Worm (Caenorhabditis elegans) whole organism, L2 larva: Measurements from ENCODE around the gene ula-1.

ENCODE experiments used
- ama-1 ChIP-seq: fragments of 150-350 bp; optimal IDR thresholded peaks from 2 replicates; lab custom pipeline; 2018; ENCODE audit warnings: inconsistent platforms
- egl-27 ChIP-seq: sonication (generic microtip); optimal IDR thresholded peaks from 3 replicates; lab custom pipeline; 2017; ENCODE audit warnings: missing biosample characterization, missing genetic modification reagents, missing genetic modification characterization
- elt-3 ChIP-seq: sonication (generic microtip); optimal IDR thresholded peaks from 2 replicates; lab custom pipeline; 2017; ENCODE audit warnings: missing biosample characterization, missing genetic modification characterization
- gmeb-1 ChIP-seq: fragments of 150-350 bp; optimal IDR thresholded peaks from 2 replicates; lab custom pipeline; 2014; ENCODE audit warnings: missing biosample characterization, missing genetic modification characterization
- lin-11 ChIP-seq: fragments of 150-350 bp; sonication (generic microtip); optimal IDR thresholded peaks from 2 replicates; lab custom pipeline; 2014; ENCODE audit warnings: missing biosample characterization, missing genetic modification characterization, inconsistent platforms, mixed read lengths
- lin-39 ChIP-seq: fragments of 150-350 bp; optimal IDR thresholded peaks from 2 replicates; lab custom pipeline; 2014; ENCODE audit warnings: missing biosample characterization, missing genetic modification reagents, missing genetic modification characterization
- mdl-1 ChIP-seq, 2 experiments: fragments of 150-350 bp in 1 of 2; sonication (generic microtip) in 1 of 2; optimal IDR thresholded peaks; 2 replicates each; lab custom pipeline; 2017; ENCODE audit warnings: missing biosample characterization in 2 of 2, missing genetic modification characterization in 2 of 2
- nhr-129 ChIP-seq: fragments of 150-350 bp; optimal IDR thresholded peaks from 2 replicates; lab custom pipeline; 2014; ENCODE audit warnings: missing biosample characterization, missing genetic modification characterization
- nhr-237 ChIP-seq: fragments of 150-350 bp; optimal IDR thresholded peaks from 2 replicates; lab custom pipeline; 2014; ENCODE audit warnings: missing biosample characterization, missing genetic modification characterization
- nhr-25 ChIP-seq: fragments of 150-350 bp; sonication (generic microtip); optimal IDR thresholded peaks from 3 replicates; lab custom pipeline; 2014; ENCODE audit warnings: missing biosample characterization, missing genetic modification characterization
- peb-1 ChIP-seq: fragments of 150-350 bp; optimal IDR thresholded peaks from 2 replicates; lab custom pipeline; 2014; ENCODE audit warnings: missing biosample characterization, missing genetic modification characterization
- unc-39 ChIP-seq: fragments of 150-350 bp; optimal IDR thresholded peaks from 2 replicates; lab custom pipeline; 2014; ENCODE audit warnings: missing biosample characterization, missing genetic modification characterization
- unc-62 ChIP-seq: fragments of 150-350 bp; optimal IDR thresholded peaks from 2 replicates; lab custom pipeline; 2014; ENCODE audit warnings: missing biosample characterization, missing genetic modification reagents, missing genetic modification characterization

- TF ChIP-seq nhr-129 (tag; lab: Kevin White, UChicago) (no peak), ama-1 (no peak), nhr-237 (tag; lab: Kevin White, UChicago) (no peak), unc-62 (no peak), mdl-1 (tag; optimal IDR thresholded peaks at IDR 0.05; lab: Kevin White, UChicago) (no peak), lin-11 (tag; lab: Kevin White, UChicago) (no peak), egl-27 (no peak), nhr-25 (tag; lab: Kevin White, UChicago) (no peak), unc-39 (tag; lab: Kevin White, UChicago) (no peak), peb-1 (tag; lab: Kevin White, UChicago) (no peak), elt-3 (tag; lab: Kevin White, UChicago) (no peak), gmeb-1 (no peak), lin-39 (no peak)
Observed at ce11 chrIII:4900260-4900659, 19.9 kb downstream of the ula-1 start, which contains the start of gene tag-340.
